Fruit fly (Drosophila melanogaster) whole organism, prepupa: ENCODE measurements around the gene CG7675.

Experiments
- Blimp-1 ChIP-seq: fragments of 200-800 bp; sonication (Bioruptor generic); optimal IDR thresholded peaks from 3 replicates; lab custom pipeline; 2017; ENCODE audit warnings: missing biosample characterization, missing genetic modification characterization, mild to moderate bottlenecking, moderate library complexity, missing genetic modification reagents
- CG10669 ChIP-seq: fragments of 200-800 bp; sonication (Bioruptor generic); optimal IDR thresholded peaks from 3 replicates; lab custom pipeline; 2018; ENCODE audit warnings: missing biosample characterization, mild to moderate bottlenecking, missing genetic modification characterization, moderate library complexity
- CG11762 ChIP-seq: fragments of 200-800 bp; sonication (Bioruptor generic); optimal IDR thresholded peaks from 3 replicates; lab custom pipeline; 2016; ENCODE audit warnings: missing biosample characterization, missing genetic modification characterization; ENCODE audit not compliant: insufficient read depth
- CG31627 ChIP-seq: fragments of 200-800 bp; sonication (Bioruptor generic); optimal IDR thresholded peaks from 3 replicates; lab custom pipeline; 2016; ENCODE audit warnings: missing biosample characterization, missing genetic modification characterization
- CG4318 ChIP-seq: fragments of 200-800 bp; sonication (Bioruptor generic); optimal IDR thresholded peaks from 3 replicates; lab custom pipeline; 2017; ENCODE audit warnings: missing biosample characterization, mild to moderate bottlenecking, missing genetic modification characterization
- CG6792 ChIP-seq: fragments of 200-800 bp; sonication (Bioruptor generic); optimal IDR thresholded peaks from 3 replicates; lab custom pipeline; 2016; ENCODE audit warnings: missing biosample characterization, missing genetic modification characterization
- Ets96B ChIP-seq: fragments of 200-800 bp; optimal IDR thresholded peaks from 2 replicates; lab custom pipeline; 2019; ENCODE audit warnings: missing biosample characterization, mild to moderate bottlenecking, missing genetic modification characterization, moderate library complexity
- OdsH ChIP-seq: fragments of 200-800 bp; sonication (Bioruptor generic); optimal IDR thresholded peaks from 3 replicates; lab custom pipeline; 2016; ENCODE audit warnings: missing biosample characterization, missing genetic modification characterization
- esn ChIP-seq: fragments of 200-800 bp; sonication (Bioruptor generic); optimal IDR thresholded peaks from 2 replicates; lab custom pipeline; 2016; ENCODE audit warnings: missing biosample characterization, mild to moderate bottlenecking, missing genetic modification characterization, moderate library complexity
- pdm3 ChIP-seq: fragments of 200-800 bp; sonication (Bioruptor generic); optimal IDR thresholded peaks from 3 replicates; lab custom pipeline; 2016; ENCODE audit warnings: missing biosample characterization, missing genetic modification characterization
- salr ChIP-seq, 2 experiments: fragments of 200-800 bp; sonication (Bioruptor generic); optimal IDR thresholded peaks; 3 replicates each; lab custom pipeline; 2016 to 2018; ENCODE audit warnings: missing biosample characterization in 2 of 2, missing genetic modification characterization in 2 of 2, mild to moderate bottlenecking in 1 of 2
- topi ChIP-seq: fragments of 200-800 bp; sonication (Bioruptor generic); optimal IDR thresholded peaks from 3 replicates; lab custom pipeline; 2016; ENCODE audit warnings: missing biosample characterization, missing genetic modification characterization

dm6 chr3R:18398954-18399697 lies 18.1 kb upstream of the CG7675 start, which contains the start of gene Vha100-2:
- TF ChIP-seq CG11762 (GFP tag; lab: Kevin White, UChicago) (no peak), salr (GFP tag; optimal IDR thresholded peaks at IDR 0.05; lab: Kevin White, UChicago) (no peak), Ets96B (tag; lab: Kevin White, UChicago) (no peak), CG31627 (peak; percentile 20), esn (GFP tag; lab: Kevin White, UChicago) (peak; percentile 13), OdsH (GFP tag; lab: Kevin White, UChicago) (peak; percentile 42), topi (GFP tag; lab: Kevin White, UChicago) (no peak), Blimp-1 (GFP tag; lab: Kevin White, UChicago) (no peak), pdm3 (no peak), CG10669 (no peak), CG6792 (GFP tag; lab: Kevin White, UChicago) (no peak), CG4318 (no peak)
